Fruit fly (Drosophila melanogaster) whole organism, embryonic: ENCODE results near the gene HemK1.
A peak's percentile ranks its signal among the peaks of the same experiment; 100 is the strongest.

ENCODE experiments used
- CG2116 ChIP-seq: fragments of 200-800 bp; sonication (Bioruptor generic); optimal IDR thresholded peaks from 3 replicates; lab custom pipeline; 2018; ENCODE audit warnings: missing biosample characterization, mild to moderate bottlenecking, missing genetic modification characterization
- CTCF ChIP-seq: fragments of 200-800 bp; sonication (Bioruptor generic); optimal IDR thresholded peaks from 2 replicates; lab custom pipeline; 2017; ENCODE audit warnings: missing biosample characterization, mild to moderate bottlenecking, missing genetic modification characterization, moderate library complexity
- MBD-R2 ChIP-seq: fragments of 200-800 bp; sonication (Bioruptor generic); IDR thresholded peaks from 2 replicates; pipeline ENCODE4 v1.3.6; 2022; ENCODE audit warnings: missing biosample characterization, missing genetic modification characterization
- Oli ChIP-seq: fragments of 200-800 bp; sonication (Bioruptor generic); optimal IDR thresholded peaks from 2 replicates; lab custom pipeline; 2018; ENCODE audit warnings: missing biosample characterization, mild to moderate bottlenecking, missing genetic modification characterization, moderate library complexity
- ewg ChIP-seq: fragments of 200-800 bp; sonication (Bioruptor generic); optimal IDR thresholded peaks from 3 replicates; lab custom pipeline; 2017; ENCODE audit warnings: mild to moderate bottlenecking, missing biosample characterization, missing genetic modification reagents, missing genetic modification characterization
- jumu ChIP-seq: fragments of 200-800 bp; sonication (Bioruptor generic); optimal IDR thresholded peaks from 3 replicates; lab custom pipeline; 2016; ENCODE audit warnings: missing biosample characterization, missing genetic modification characterization
- mirr ChIP-seq: fragments of 200-800 bp; sonication (Bioruptor generic); optimal IDR thresholded peaks from 3 replicates; lab custom pipeline; 2018; ENCODE audit warnings: missing biosample characterization, mild to moderate bottlenecking, missing genetic modification characterization
- pb ChIP-seq: fragments of 200-800 bp; sonication (Bioruptor generic); optimal IDR thresholded peaks from 3 replicates; lab custom pipeline; 2016; ENCODE audit warnings: missing biosample characterization, missing genetic modification characterization

- TF ChIP-seq pb (GFP tag; lab: Kevin White, UChicago) (no peak), CG2116 (peak; percentile 42), mirr (GFP tag; lab: Kevin White, UChicago) (peak; percentile 0), MBD-R2 (GFP tag; lab: Robert Waterston, UW) (peak; percentile 86), Oli (tag; lab: Kevin White, UChicago) (no peak), CTCF (GFP tag; lab: Kevin White, UChicago) (peak; percentile 42), jumu (no peak), ewg (GFP tag; lab: Kevin White, UChicago) (no peak)
Observed at dm6 chr2L:6467509-6467908, at the start of gene HemK1.
